Fruit fly (Drosophila melanogaster) whole organism, prepupa: ENCODE data around the gene CG7841.

Source experiments
- CG10669 ChIP-seq: fragments of 200-800 bp; sonication (Bioruptor generic); optimal IDR thresholded peaks from 3 replicates; lab custom pipeline; 2018; ENCODE audit warnings: missing biosample characterization, mild to moderate bottlenecking, missing genetic modification characterization, moderate library complexity
- CG11294 ChIP-seq: fragments of 200-800 bp; sonication (Bioruptor generic); IDR thresholded peaks from 2 replicates; pipeline ENCODE4 v1.3.6; 2022; ENCODE audit warnings: missing biosample characterization, missing genetic modification characterization
- CG11902 ChIP-seq: fragments of 200-800 bp; sonication (Bioruptor generic); optimal IDR thresholded peaks from 3 replicates; lab custom pipeline; 2016; ENCODE audit warnings: missing biosample characterization, missing genetic modification characterization
- CG15336 ChIP-seq: fragments of 200-800 bp; sonication (Bioruptor generic); IDR thresholded peaks from 2 replicates; pipeline ENCODE4 v1.3.6; 2022; ENCODE audit warnings: missing biosample characterization, missing genetic modification characterization
- CG16779 ChIP-seq: fragments of 200-800 bp; sonication (Bioruptor generic); optimal IDR thresholded peaks from 3 replicates; lab custom pipeline; 2017; ENCODE audit warnings: missing biosample characterization, mild to moderate bottlenecking, missing genetic modification characterization
- CG3032 ChIP-seq: fragments of 200-800 bp; optimal IDR thresholded peaks from 2 replicates; lab custom pipeline; 2019; ENCODE audit warnings: missing biosample characterization, mild to moderate bottlenecking, missing genetic modification characterization, moderate library complexity
- CG31627 ChIP-seq: fragments of 200-800 bp; sonication (Bioruptor generic); optimal IDR thresholded peaks from 3 replicates; lab custom pipeline; 2016; ENCODE audit warnings: missing biosample characterization, missing genetic modification characterization
- CG32006 ChIP-seq: fragments of 200-800 bp; sonication (Bioruptor generic); optimal IDR thresholded peaks from 3 replicates; lab custom pipeline; 2017; ENCODE audit warnings: missing biosample characterization, mild to moderate bottlenecking, missing genetic modification characterization
- CG3919 ChIP-seq: fragments of 200-800 bp; sonication (Bioruptor generic); optimal IDR thresholded peaks from 3 replicates; lab custom pipeline; 2016; ENCODE audit warnings: missing biosample characterization, missing genetic modification characterization
- CG6163 ChIP-seq: fragments of 200-800 bp; sonication (Bioruptor generic); IDR thresholded peaks from 3 replicates; pipeline ENCODE4 v1.3.6; 2022; ENCODE audit warnings: missing biosample characterization, missing genetic modification characterization
- CG6276 ChIP-seq: fragments of 200-800 bp; sonication (Bioruptor generic); optimal IDR thresholded peaks from 2 replicates; lab custom pipeline; 2017; ENCODE audit warnings: missing biosample characterization, mild to moderate bottlenecking, missing genetic modification characterization
- CG6792 ChIP-seq: fragments of 200-800 bp; sonication (Bioruptor generic); optimal IDR thresholded peaks from 3 replicates; lab custom pipeline; 2016; ENCODE audit warnings: missing biosample characterization, missing genetic modification characterization
- CG6808 ChIP-seq: fragments of 200-800 bp; sonication (Bioruptor generic); optimal IDR thresholded peaks from 3 replicates; lab custom pipeline; 2017; ENCODE audit warnings: missing biosample characterization, missing genetic modification characterization, mild to moderate bottlenecking, moderate library complexity, missing genetic modification reagents
- CG6854 ChIP-seq: fragments of 200-800 bp; sonication (Bioruptor generic); optimal IDR thresholded peaks from 2 replicates; lab custom pipeline; 2017; ENCODE audit warnings: missing biosample characterization, mild to moderate bottlenecking, missing genetic modification characterization
- CG8119 ChIP-seq: fragments of 200-800 bp; sonication (Bioruptor generic); IDR thresholded peaks from 3 replicates; pipeline ENCODE4 v1.3.6; 2022; ENCODE audit warnings: missing biosample characterization, missing genetic modification characterization
- CG8632 ChIP-seq: fragments of 200-800 bp; sonication (Bioruptor generic); optimal IDR thresholded peaks from 3 replicates; lab custom pipeline; 2016; ENCODE audit warnings: missing biosample characterization, missing genetic modification characterization
- CG9139 ChIP-seq: fragments of 200-800 bp; sonication (Bioruptor generic); optimal IDR thresholded peaks from 3 replicates; lab custom pipeline; 2017; ENCODE audit warnings: missing biosample characterization, mild to moderate bottlenecking, missing genetic modification characterization
- Eip75B ChIP-seq: fragments of 200-800 bp; sonication (Bioruptor generic); optimal IDR thresholded peaks from 3 replicates; lab custom pipeline; 2016; ENCODE audit warnings: missing biosample characterization, missing genetic modification characterization
- Eip78C ChIP-seq: fragments of 200-800 bp; sonication (Bioruptor generic); peaks from one replicate; lab custom pipeline; 2016; ENCODE audit warnings: missing biosample characterization, missing genetic modification characterization
- Eip93F ChIP-seq: fragments of 200-800 bp; sonication (Bioruptor generic); optimal IDR thresholded peaks from 2 replicates; lab custom pipeline; 2016; ENCODE audit warnings: missing biosample characterization, mild to moderate bottlenecking, missing genetic modification characterization
- Ets21C ChIP-seq: fragments of 200-800 bp; sonication (Bioruptor generic); optimal IDR thresholded peaks from 3 replicates; lab custom pipeline; 2016; ENCODE audit warnings: missing biosample characterization, missing genetic modification characterization
- Gug ChIP-seq: fragments of 200-800 bp; sonication (Bioruptor generic); IDR thresholded peaks from 2 replicates; pipeline ENCODE4 v1.3.6; 2022; ENCODE audit warnings: missing biosample characterization, missing genetic modification characterization
- Hr39 ChIP-seq: fragments of 200-800 bp; sonication (Bioruptor generic); optimal IDR thresholded peaks from 2 replicates; lab custom pipeline; 2016; ENCODE audit warnings: missing biosample characterization, missing genetic modification characterization
- Hr4 ChIP-seq: fragments of 200-800 bp; sonication (Bioruptor generic); optimal IDR thresholded peaks from 3 replicates; lab custom pipeline; 2016; ENCODE audit warnings: missing biosample characterization, missing genetic modification characterization
- Lpt ChIP-seq: fragments of 200-800 bp; sonication (Bioruptor generic); optimal IDR thresholded peaks from 3 replicates; lab custom pipeline; 2016; ENCODE audit warnings: missing biosample characterization, missing genetic modification characterization
- Met ChIP-seq: fragments of 200-800 bp; sonication (Bioruptor generic); optimal IDR thresholded peaks from 3 replicates; lab custom pipeline; 2016; ENCODE audit warnings: missing biosample characterization, missing genetic modification characterization
- Sox102F ChIP-seq: fragments of 200-800 bp; sonication (Bioruptor generic); optimal IDR thresholded peaks from 2 replicates; lab custom pipeline; 2016; ENCODE audit warnings: missing biosample characterization, mild to moderate bottlenecking, missing genetic modification characterization
- Sox14 ChIP-seq: fragments of 200-800 bp; sonication (Bioruptor generic); optimal IDR thresholded peaks from 3 replicates; lab custom pipeline; 2016; ENCODE audit warnings: missing biosample characterization, missing genetic modification characterization
- Sox15 ChIP-seq: fragments of 200-800 bp; sonication (Bioruptor generic); optimal IDR thresholded peaks from 3 replicates; lab custom pipeline; 2016; ENCODE audit warnings: missing biosample characterization, missing genetic modification characterization
- achi ChIP-seq: fragments of 200-800 bp; sonication (Bioruptor generic); optimal IDR thresholded peaks from 3 replicates; lab custom pipeline; 2016; ENCODE audit warnings: missing biosample characterization, missing genetic modification characterization
- cyc ChIP-seq: fragments of 200-800 bp; sonication (Bioruptor generic); optimal IDR thresholded peaks from 3 replicates; lab custom pipeline; 2016; ENCODE audit warnings: missing biosample characterization, missing genetic modification characterization
- dac ChIP-seq: fragments of 200-800 bp; sonication (Bioruptor generic); optimal IDR thresholded peaks from 2 replicates; lab custom pipeline; 2017; ENCODE audit warnings: missing biosample characterization, mild to moderate bottlenecking, missing genetic modification characterization
- eg ChIP-seq: fragments of 200-800 bp; sonication (Bioruptor generic); IDR thresholded peaks from 3 replicates; pipeline ENCODE4 v1.3.6; 2022; ENCODE audit warnings: missing biosample characterization, missing genetic modification characterization
- esn ChIP-seq: fragments of 200-800 bp; sonication (Bioruptor generic); optimal IDR thresholded peaks from 2 replicates; lab custom pipeline; 2016; ENCODE audit warnings: missing biosample characterization, mild to moderate bottlenecking, missing genetic modification characterization, moderate library complexity
- fkh ChIP-seq: fragments of 200-800 bp; sonication (Bioruptor generic); optimal IDR thresholded peaks from 3 replicates; lab custom pipeline; 2017; ENCODE audit warnings: missing biosample characterization, mild to moderate bottlenecking, missing genetic modification characterization, moderate library complexity
- salr ChIP-seq, 2 experiments: fragments of 200-800 bp; sonication (Bioruptor generic); optimal IDR thresholded peaks; 3 replicates each; lab custom pipeline; 2016 to 2018; ENCODE audit warnings: missing biosample characterization in 2 of 2, missing genetic modification characterization in 2 of 2, mild to moderate bottlenecking in 1 of 2
- svp ChIP-seq: fragments of 200-800 bp; sonication (Bioruptor generic); peaks from one replicate; lab custom pipeline; 2016; ENCODE audit warnings: missing biosample characterization, missing genetic modification characterization
- topi ChIP-seq: fragments of 200-800 bp; sonication (Bioruptor generic); optimal IDR thresholded peaks from 3 replicates; lab custom pipeline; 2016; ENCODE audit warnings: missing biosample characterization, missing genetic modification characterization
- vri ChIP-seq: fragments of 200-800 bp; sonication (Bioruptor generic); optimal IDR thresholded peaks from 3 replicates; lab custom pipeline; 2016; ENCODE audit warnings: missing biosample characterization, mild to moderate bottlenecking, missing genetic modification characterization

CG7841 gene

DNA sequence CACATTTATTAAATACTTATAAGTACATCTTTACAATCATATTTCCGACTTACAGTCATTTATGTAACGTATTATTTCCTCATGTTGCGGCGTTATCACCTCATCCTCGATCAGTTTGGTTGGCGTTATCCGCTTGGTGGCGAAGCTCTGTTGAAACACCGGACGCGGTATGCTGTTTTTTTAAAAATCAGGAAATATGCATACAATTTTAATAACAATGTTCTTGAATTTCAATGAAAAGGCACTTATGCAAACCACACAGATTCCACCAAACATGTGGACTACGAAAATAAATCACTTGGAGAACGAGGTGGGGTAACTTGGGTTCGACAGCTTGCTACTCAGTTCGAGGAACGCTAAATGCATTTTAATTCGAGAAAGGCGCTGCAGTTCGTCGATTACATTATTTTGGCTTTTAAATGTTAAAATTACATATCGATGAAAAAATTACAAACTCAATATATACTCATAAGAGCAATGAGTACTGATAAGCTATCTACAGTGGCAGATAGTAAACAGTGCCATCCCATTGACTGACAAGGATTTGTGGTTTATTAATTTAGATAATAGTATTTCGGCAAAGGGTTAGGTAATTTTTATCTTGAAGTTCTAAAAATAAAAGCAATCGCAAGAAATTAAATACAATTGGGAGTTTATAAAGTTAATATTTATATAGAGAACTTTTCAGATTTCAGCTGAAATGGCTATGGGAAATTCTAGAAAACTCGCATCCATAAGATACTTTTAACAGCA lies 1.7 kb downstream of the CG7841 start:
- peak; percentile 12 for TF ChIP-seq Sox102F (GFP tag; lab: Kevin White, UChicago)
- TF ChIP-seq esn (GFP tag; lab: Kevin White, UChicago) = peak; percentile 16
- no peak for TF ChIP-seq CG11294 (GFP tag; lab: Robert Waterston, UW)
- TF ChIP-seq Eip78C (GFP tag; lab: Kevin White, UChicago) = peak; percentile 78
- no peak for TF ChIP-seq CG11902 (GFP tag; lab: Kevin White, UChicago)
- peak; percentile 24 for TF ChIP-seq CG31627
- TF ChIP-seq CG6808 (GFP tag; lab: Kevin White, UChicago) = peak; percentile 45
- TF ChIP-seq CG10669 (GFP tag; lab: Kevin White, UChicago) = peak; percentile 11
- TF ChIP-seq dac (GFP tag; lab: Kevin White, UChicago) = no peak
- TF ChIP-seq CG8119 (GFP tag; lab: Robert Waterston, UW) = no peak
- peak; percentile 80 for TF ChIP-seq svp (GFP tag; lab: Kevin White, UChicago)
- peak; percentile 5 for TF ChIP-seq CG32006 (GFP tag; lab: Kevin White, UChicago)
- no peak for TF ChIP-seq CG3032 (tag; lab: Kevin White, UChicago)
- TF ChIP-seq Ets21C (GFP tag; lab: Kevin White, UChicago) = no peak

- TF ChIP-seq CG16779 (tag; lab: Kevin White, UChicago) (no peak), CG8632 (GFP tag; lab: Kevin White, UChicago) (no peak)
Measured at dm6 chr3L:15504687-15505086, 3.4 kb downstream of the CG7841 start, which contains the start of gene CG7857. TSS of gene CG7857 (minus strand) at chr3L:15504894.

DNA sequence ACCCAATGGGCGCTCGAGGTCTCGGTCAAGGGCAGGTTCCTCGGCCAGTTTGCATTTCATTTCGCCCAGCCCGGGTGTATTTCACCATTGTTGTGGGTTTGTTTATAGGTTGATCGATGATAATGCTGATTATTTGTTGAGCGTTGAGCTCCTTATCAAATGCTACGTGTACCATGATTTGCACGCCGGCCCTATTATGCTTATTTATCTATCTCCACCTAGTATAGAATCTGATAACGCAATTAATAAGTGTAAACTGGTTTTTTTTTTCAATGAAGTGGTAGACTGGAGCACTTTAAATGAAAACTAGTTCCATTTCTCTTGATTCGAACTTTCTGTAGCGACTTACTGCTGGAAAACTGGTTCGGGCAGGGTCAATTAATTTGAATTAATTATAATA lies 5.8 kb downstream of the CG7841 start:
- TF ChIP-seq CG8119 (GFP tag; lab: Robert Waterston, UW) = no peak
- no peak for TF ChIP-seq achi (GFP tag; lab: Kevin White, UChicago)
- peak; percentile 1 for TF ChIP-seq vri (GFP tag; lab: Kevin White, UChicago)

dm6 chr3L:15501646-15501972 lies 6.4 kb downstream of the CG7841 start:
- no peak for TF ChIP-seq Eip93F (GFP tag; lab: Kevin White, UChicago)
- no peak for TF ChIP-seq CG11294 (GFP tag; lab: Robert Waterston, UW)
- TF ChIP-seq Eip78C (GFP tag; lab: Kevin White, UChicago) = peak; percentile 47
- TF ChIP-seq CG6276 (GFP tag; lab: Kevin White, UChicago) = no peak
- TF ChIP-seq CG8119 (GFP tag; lab: Robert Waterston, UW) = no peak
- 0 out of 3 replicates have a peak, but pooled peaks have one; percentile 12 for TF ChIP-seq eg (GFP tag; lab: Robert Waterston, UW)
- no peak for TF ChIP-seq Hr39 (GFP tag; lab: Kevin White, UChicago)
- no peak for TF ChIP-seq vri (GFP tag; lab: Kevin White, UChicago)
- no peak for TF ChIP-seq Hr4
- TF ChIP-seq CG16779 (tag; lab: Kevin White, UChicago) = no peak
- TF ChIP-seq CG31627 = no peak
- TF ChIP-seq Sox15 (GFP tag; lab: Kevin White, UChicago) = no peak
- no peak for TF ChIP-seq CG3032 (tag; lab: Kevin White, UChicago)
- TF ChIP-seq achi (GFP tag; lab: Kevin White, UChicago) = no peak

DNA sequence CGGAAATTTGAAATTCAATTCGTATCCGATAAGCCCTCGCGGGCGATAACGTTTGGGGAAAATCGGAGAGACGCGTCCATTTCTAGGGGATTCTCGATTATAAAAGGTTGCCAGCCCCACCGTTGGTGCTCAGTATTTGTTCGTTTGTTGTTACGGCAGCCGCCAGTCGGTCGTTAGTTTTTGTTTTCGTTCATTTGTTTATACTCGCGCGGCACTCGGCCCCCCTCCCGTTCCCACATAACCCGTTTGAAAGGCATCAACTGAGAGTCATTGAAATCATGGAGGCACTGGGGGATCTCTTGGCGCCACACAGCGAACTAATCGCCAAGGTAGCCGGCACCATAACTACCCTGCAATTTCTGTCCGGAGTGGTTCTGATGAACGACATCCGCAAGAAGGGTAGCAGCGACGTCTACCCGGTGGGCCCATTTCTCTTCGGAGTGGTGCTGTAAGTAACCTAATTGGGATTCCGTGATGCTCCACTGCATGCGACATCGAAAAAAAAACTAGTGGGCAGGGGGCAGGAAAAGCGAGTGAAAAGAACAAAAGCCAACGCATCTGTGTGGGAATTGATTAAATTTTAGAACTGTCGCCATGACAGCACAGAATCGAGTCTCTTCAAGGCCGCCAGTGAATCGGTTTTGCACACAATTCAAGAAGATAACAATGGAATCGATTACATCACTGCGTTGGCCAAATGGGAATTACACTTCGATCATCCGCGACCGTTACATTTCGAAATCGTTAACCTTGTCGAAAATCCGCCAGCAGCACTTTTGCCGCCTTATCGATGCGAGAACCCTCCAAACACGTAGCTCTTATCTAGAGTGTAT lies 7.0 kb downstream of the CG7841 start, which contains the start of gene CG7272:
CG7272 (plus strand) TSS at position 126 of the 833 bp plus-strand sequence.
- TF ChIP-seq Eip75B = no peak
- no peak for TF ChIP-seq CG10669 (GFP tag; lab: Kevin White, UChicago)
- peak; percentile 28 for TF ChIP-seq Lpt (GFP tag; lab: Kevin White, UChicago)
- peak; percentile 48; the same call in 2 of the 3 replicates for TF ChIP-seq CG6163
- TF ChIP-seq CG9139 (GFP tag; lab: Kevin White, UChicago) = no peak
- TF ChIP-seq Hr4 = peak; percentile 0
- peak; percentile 7 for TF ChIP-seq topi
- TF ChIP-seq Met (GFP tag; lab: Kevin White, UChicago) = no peak
- peak; percentile 26 for TF ChIP-seq vri (GFP tag; lab: Kevin White, UChicago)
- no peak for TF ChIP-seq cyc (GFP tag; lab: Kevin White, UChicago)
- TF ChIP-seq Gug = no peak
- TF ChIP-seq CG15336 (GFP tag; lab: Robert Waterston, UW) = peak; percentile 15; the same call in 1 of the 2 replicates
- TF ChIP-seq CG6792 (GFP tag; lab: Kevin White, UChicago) = no peak
- peak; percentile 38 for TF ChIP-seq CG32006 (GFP tag; lab: Kevin White, UChicago)
- peak; percentile 25; the same call in 1 of the 3 replicates for TF ChIP-seq CG8119 (GFP tag; lab: Robert Waterston, UW)
- peak; percentile 68 for TF ChIP-seq Eip78C (GFP tag; lab: Kevin White, UChicago)
- TF ChIP-seq CG11902 (GFP tag; lab: Kevin White, UChicago) = no peak
- TF ChIP-seq salr (GFP tag; optimal IDR thresholded peaks at IDR 0.05; lab: Kevin White, UChicago) = no peak
- TF ChIP-seq CG3919 = peak; percentile 51
- TF ChIP-seq CG6854 (GFP tag; lab: Kevin White, UChicago) = no peak
- peak; percentile 60 for TF ChIP-seq Sox14 (GFP tag; lab: Kevin White, UChicago)
- peak; percentile 85 for TF ChIP-seq fkh
- TF ChIP-seq, all 60 proteins: peak for 12
